Worm (Caenorhabditis elegans): ENCODE results near the gene rla-2.

DNA sequence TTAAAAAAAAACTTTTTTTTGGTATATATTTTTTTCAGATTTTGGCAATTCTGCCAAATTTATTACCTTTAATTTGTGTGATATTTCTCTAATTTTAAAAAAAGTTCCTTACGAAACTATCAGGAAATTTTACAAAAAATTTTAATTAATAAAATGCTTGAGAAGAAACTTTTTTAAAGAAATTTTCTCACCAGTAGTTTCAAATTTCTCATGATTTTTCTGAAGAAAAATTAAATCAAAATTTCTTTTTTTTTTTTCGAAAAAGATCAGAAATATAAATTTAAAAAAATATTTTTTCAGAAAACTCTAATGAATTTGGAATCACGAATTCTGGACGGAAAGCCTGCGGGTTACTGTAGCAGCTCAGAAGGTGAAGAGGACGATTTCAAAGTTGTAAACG is 7.6 kb upstream of the rla-2 start, which contains the start of gene mau-8:
- TF ChIP-seq lin-35 (GFP tag; optimal IDR thresholded peaks at IDR 0.05) (no peak), ekl-4 (GFP tag; IDR thresholded peaks at IDR 0.05) (no peak), pha-4 (tag; optimal IDR thresholded peaks at IDR 0.05) (no peak), bed-1 (GFP tag; IDR thresholded peaks at IDR 0.05) (no peak), ceh-40 (GFP tag; IDR thresholded peaks at IDR 0.05) (no peak), let-607 (tag; optimal IDR thresholded peaks at IDR 0.05) (no peak), F52B5.7 (tag; optimal IDR thresholded peaks at IDR 0.05) (no peak), C17E4.6 (GFP tag; IDR thresholded peaks at IDR 0.05) (no peak), F49E8.2 (tag; optimal IDR thresholded peaks at IDR 0.05; ENCODE audit: insufficient read depth) (no peak)

Measured in whole organism, young adult.